Worm (Caenorhabditis elegans): ENCODE results near the gene F16G10.8.

ce11 chrII:2377751-2378150 lies 5.5 kb downstream of the F16G10.8 start, which contains the start of gene F16G10.6:
- no peak for TF ChIP-seq nhr-77 (tag; optimal IDR thresholded peaks at IDR 0.05)
- TF ChIP-seq efl-1 (optimal IDR thresholded peaks at IDR 0.05) = no peak
- TF ChIP-seq efl-1 (GFP tag; optimal IDR thresholded peaks at IDR 0.05 in 1 of 2) = no peak
- no peak for TF ChIP-seq lir-3 (tag; optimal IDR thresholded peaks at IDR 0.05; ENCODE audit: poor library complexity)
- TF ChIP-seq ceh-82 (tag; optimal IDR thresholded peaks at IDR 0.05) = no peak
- TF ChIP-seq nhr-28 (tag; optimal IDR thresholded peaks at IDR 0.05) = no peak
- no peak for TF ChIP-seq nhr-19 (GFP tag; conservative IDR thresholded peaks at IDR 0.05)
- TF ChIP-seq blmp-1 (tag; optimal IDR thresholded peaks at IDR 0.05) = no peak
- TF ChIP-seq hpl-2 (GFP tag; optimal IDR thresholded peaks at IDR 0.05) = no peak
- no peak for TF ChIP-seq unc-62 (GFP tag; optimal IDR thresholded peaks at IDR 0.05)
- no peak for TF ChIP-seq nhr-71 (tag; optimal IDR thresholded peaks at IDR 0.05)
- no peak for TF ChIP-seq snpc-4 (tag; optimal IDR thresholded peaks at IDR 0.05)
- no peak for TF ChIP-seq elt-3 (tag; optimal IDR thresholded peaks at IDR 0.05)
- no peak for TF ChIP-seq sup-37 (GFP tag; optimal IDR thresholded peaks at IDR 0.05)

Data from whole organism, L1 larva.